Fruit fly (Drosophila melanogaster): Measurements from ENCODE around the gene CG4009.

CG4009 gene

DNA sequence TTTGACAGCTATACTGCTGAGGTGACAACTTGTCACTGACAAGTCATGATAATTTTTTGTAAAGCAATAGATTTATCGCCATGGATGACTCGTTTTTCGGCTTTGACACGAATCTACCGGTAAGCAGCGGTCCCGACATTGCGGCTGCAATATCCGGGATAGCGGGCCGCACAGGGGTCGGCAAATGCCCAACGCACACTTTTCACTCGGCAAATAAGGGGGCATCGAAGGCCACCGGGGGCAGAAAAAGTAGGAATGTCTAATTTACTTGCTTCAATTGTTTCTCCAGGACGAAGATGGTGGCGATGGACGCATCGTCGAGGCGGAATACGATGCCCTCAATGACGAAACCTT is 7.7 kb upstream of the CG4009 start:
- TF ChIP-seq Eip78C (GFP tag) (no peak), CG1621 (tag; optimal IDR thresholded peaks at IDR 0.05) (no peak), CG11902 (GFP tag; optimal IDR thresholded peaks at IDR 0.05) (no peak)

DNA sequence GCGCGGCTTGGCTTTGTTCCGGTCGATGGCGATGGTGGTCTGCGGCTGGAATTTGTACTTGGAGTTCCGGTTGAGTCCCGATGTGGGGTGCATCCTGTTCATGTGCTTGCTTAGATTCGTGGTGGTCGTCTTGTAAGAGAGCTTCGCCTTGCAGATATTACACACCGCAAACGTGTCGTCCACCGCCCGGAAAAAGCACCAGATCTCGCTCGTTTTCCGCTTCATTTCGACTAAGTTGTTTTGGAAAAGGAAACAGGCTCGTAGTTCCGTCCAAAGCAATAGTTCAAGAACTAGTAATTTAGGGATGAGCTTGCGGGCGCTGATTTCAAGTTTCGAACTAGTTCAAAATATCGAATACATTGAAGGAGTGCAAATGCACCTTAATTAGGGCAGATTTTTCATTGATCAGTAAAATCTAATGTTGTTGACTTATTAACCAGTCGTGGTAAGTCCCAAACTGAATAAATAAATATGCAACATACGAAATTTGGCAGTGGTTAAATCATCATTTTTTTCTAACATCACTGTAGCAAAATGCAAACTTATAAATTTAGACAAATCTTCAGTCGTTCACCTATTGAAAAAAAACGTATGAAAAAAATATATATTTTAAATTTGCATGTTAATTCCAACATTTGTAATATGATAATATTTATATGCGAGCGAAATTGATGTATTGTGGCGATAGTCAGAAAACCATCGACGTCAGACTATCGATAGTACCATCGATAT is 7.2 kb upstream of the CG4009 start, which contains the start of the genes bdwf and Patr-1:
TSS of gene bdwf (minus strand) at position 299 of the 732 bp plus-strand sequence.
TSS of gene Patr-1 (plus strand) at position 727 of the 732 bp plus-strand sequence.
- no peak for TF ChIP-seq Gug (GFP tag; IDR thresholded peaks at IDR 0.05)
- TF ChIP-seq cyc (GFP tag; optimal IDR thresholded peaks at IDR 0.05): peak; percentile 28
- TF ChIP-seq Hr38 (GFP tag; optimal IDR thresholded peaks at IDR 0.05): no peak
- TF ChIP-seq CG9139 (GFP tag; optimal IDR thresholded peaks at IDR 0.05): no peak
- TF ChIP-seq achi (GFP tag; optimal IDR thresholded peaks at IDR 0.05): peak; percentile 99
- TF ChIP-seq esn (GFP tag; optimal IDR thresholded peaks at IDR 0.05): peak; percentile 58
- TF ChIP-seq CG1621 (tag; optimal IDR thresholded peaks at IDR 0.05): no peak
- TF ChIP-seq CG10631 (GFP tag; optimal IDR thresholded peaks at IDR 0.05): peak; percentile 54
- TF ChIP-seq CG3032 (tag; optimal IDR thresholded peaks at IDR 0.05): peak; percentile 24
- no peak for TF ChIP-seq ss (GFP tag; optimal IDR thresholded peaks at IDR 0.05)
- peak; percentile 9 for TF ChIP-seq CG8319 (GFP tag; optimal IDR thresholded peaks at IDR 0.05)
- TF ChIP-seq fd85E (GFP tag; optimal IDR thresholded peaks at IDR 0.05): no peak
- no peak for TF ChIP-seq Hr4 (GFP tag; optimal IDR thresholded peaks at IDR 0.05)
- TF ChIP-seq CG15336 (GFP tag; IDR thresholded peaks at IDR 0.05): no peak
- TF ChIP-seq Sox14 (GFP tag; optimal IDR thresholded peaks at IDR 0.05): peak; percentile 29
- peak; percentile 8 for TF ChIP-seq CG31627 (GFP tag; optimal IDR thresholded peaks at IDR 0.05)

DNA sequence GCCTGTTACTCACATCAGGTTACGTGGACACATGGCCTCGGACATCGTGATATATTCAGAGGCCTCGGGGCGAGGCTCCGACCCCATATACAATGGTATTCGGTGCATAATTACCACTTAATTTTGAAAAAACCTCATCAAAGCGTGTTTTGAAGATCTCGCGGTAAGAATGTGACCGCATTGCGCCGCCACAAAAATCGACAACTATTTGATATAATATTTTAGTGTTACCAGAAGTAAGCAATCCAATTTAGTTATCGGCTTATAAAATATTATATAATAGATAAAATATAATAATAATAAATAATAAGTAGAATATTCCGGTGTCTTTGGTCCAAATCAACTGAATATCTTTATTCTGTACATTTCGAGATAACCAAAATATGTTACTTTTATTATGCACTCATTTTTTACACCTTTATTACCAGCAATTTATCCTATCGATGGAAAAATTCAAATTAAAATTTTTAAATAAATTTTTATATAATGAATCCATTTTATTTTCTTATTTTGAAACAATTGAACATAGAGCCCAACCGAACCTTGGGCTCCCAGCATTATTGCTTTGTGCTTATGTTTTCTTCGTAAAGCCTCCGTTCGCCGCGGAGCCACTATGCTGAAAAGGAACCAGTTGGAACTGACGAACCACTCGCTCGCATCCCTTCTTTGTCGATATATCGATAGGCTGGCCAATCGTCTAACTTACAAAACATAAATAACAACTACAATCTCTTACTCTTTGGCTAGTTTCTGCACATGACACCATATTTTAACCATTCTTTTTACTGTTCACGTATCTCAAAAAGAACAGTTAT is 4.4 kb upstream of the CG4009 start, which contains the start of the genes CG18213 and Trm7-32:
TSS of gene CG18213 (minus strand) at position 211 of the 815 bp plus-strand sequence.
TSS of gene Trm7-32 (plus strand) at position 690 of the 815 bp plus-strand sequence.
- no peak for TF ChIP-seq fd85E (GFP tag; optimal IDR thresholded peaks at IDR 0.05)
- TF ChIP-seq CG6276 (GFP tag; optimal IDR thresholded peaks at IDR 0.05): no peak
- TF ChIP-seq CG11902 (GFP tag; optimal IDR thresholded peaks at IDR 0.05): no peak
- no peak for TF ChIP-seq dac (GFP tag; optimal IDR thresholded peaks at IDR 0.05)
- TF ChIP-seq Sox102F (GFP tag; optimal IDR thresholded peaks at IDR 0.05): no peak
- no peak for TF ChIP-seq dsx (GFP tag; optimal IDR thresholded peaks at IDR 0.05; ENCODE audit: poor library complexity, severe bottlenecking)
- TF ChIP-seq CG32006 (GFP tag; optimal IDR thresholded peaks at IDR 0.05): no peak
- no peak for TF ChIP-seq cyc (GFP tag; optimal IDR thresholded peaks at IDR 0.05)
- TF ChIP-seq CG10669 (GFP tag; optimal IDR thresholded peaks at IDR 0.05): no peak
- peak; percentile 38 for TF ChIP-seq CG10631 (GFP tag; optimal IDR thresholded peaks at IDR 0.05)
- TF ChIP-seq achi (GFP tag; optimal IDR thresholded peaks at IDR 0.05): peak; percentile 27
- no peak for TF ChIP-seq CG6854 (GFP tag; optimal IDR thresholded peaks at IDR 0.05)
- TF ChIP-seq Sox15 (GFP tag; optimal IDR thresholded peaks at IDR 0.05): no peak
- TF ChIP-seq esn (GFP tag; optimal IDR thresholded peaks at IDR 0.05): peak; percentile 15

DNA sequence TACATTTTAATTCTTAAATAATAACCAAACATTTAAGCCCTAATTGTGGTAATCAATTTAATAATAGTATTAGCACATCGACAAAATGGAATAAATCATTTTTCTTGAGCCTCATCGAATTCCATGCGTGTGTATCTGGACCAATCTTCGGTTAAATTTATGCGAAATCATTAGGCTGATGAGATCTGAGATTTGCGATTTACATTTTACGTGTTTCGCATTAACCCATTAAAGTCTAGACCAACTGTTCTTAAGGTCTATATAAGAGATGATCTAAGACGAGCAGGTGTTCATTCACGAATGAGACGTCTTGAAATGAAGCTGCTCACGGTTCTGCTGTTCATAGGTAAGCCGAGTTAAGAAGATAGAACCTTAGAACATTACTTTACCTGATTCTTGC is 4.3 kb downstream of the CG4009 start, which contains the start of gene CG31268:
TSS of gene CG31268 (plus strand) at position 301 of the 400 bp plus-strand sequence.
- TF ChIP-seq Sox102F (GFP tag; optimal IDR thresholded peaks at IDR 0.05) (no peak), Sox15 (GFP tag; optimal IDR thresholded peaks at IDR 0.05) (no peak), Eip93F (GFP tag; optimal IDR thresholded peaks at IDR 0.05) (no peak), CG6854 (GFP tag; optimal IDR thresholded peaks at IDR 0.05) (no peak), CG4318 (GFP tag; optimal IDR thresholded peaks at IDR 0.05) (no peak), CG8319 (GFP tag; optimal IDR thresholded peaks at IDR 0.05) (no peak), CG8119 (GFP tag; IDR thresholded peaks at IDR 0.05) (no peak), OdsH (GFP tag; optimal IDR thresholded peaks at IDR 0.05) (no peak), CG11762 (GFP tag; optimal IDR thresholded peaks at IDR 0.05; ENCODE audit: insufficient read depth) (no peak), CG34406 (GFP tag; optimal IDR thresholded peaks at IDR 0.05) (no peak)
